Fruit fly (Drosophila melanogaster) whole organism, embryonic: Measurements from ENCODE around the gene Cyp4d20.

Experiments
- BEAF-32 ChIP-seq: fragments of 200-800 bp; sonication (Bioruptor generic); optimal IDR thresholded peaks from 3 replicates; lab custom pipeline; 2017; ENCODE audit warnings: missing biosample characterization, missing genetic modification characterization, mild to moderate bottlenecking, moderate library complexity, missing genetic modification reagents
- CG10267 ChIP-seq: fragments of 200-800 bp; sonication (Bioruptor generic); optimal IDR thresholded peaks from 2 replicates; lab custom pipeline; 2018; ENCODE audit warnings: missing biosample characterization, mild to moderate bottlenecking, missing genetic modification characterization, moderate library complexity
- CG11695 ChIP-seq: fragments of 200-800 bp; sonication (Bioruptor generic); IDR thresholded peaks from 3 replicates; pipeline ENCODE4 v1.3.6; 2022; ENCODE audit warnings: missing biosample characterization, missing genetic modification characterization
- CG11723 ChIP-seq: fragments of 200-800 bp; sonication (Bioruptor generic); optimal IDR thresholded peaks from 2 replicates; lab custom pipeline; 2017; ENCODE audit warnings: missing biosample characterization, mild to moderate bottlenecking, missing genetic modification characterization
- CG12769 ChIP-seq: fragments of 200-800 bp; sonication (Bioruptor generic); optimal IDR thresholded peaks from 2 replicates; lab custom pipeline; 2019; ENCODE audit warnings: missing biosample characterization, mild to moderate bottlenecking, missing genetic modification characterization, moderate library complexity
- CG13296 ChIP-seq: fragments of 200-800 bp; sonication (Bioruptor generic); optimal IDR thresholded peaks from 3 replicates; lab custom pipeline; 2018; ENCODE audit warnings: missing biosample characterization, mild to moderate bottlenecking, missing genetic modification characterization
- CG14050 ChIP-seq: fragments of 200-800 bp; sonication (Bioruptor generic); IDR thresholded peaks from 3 replicates; pipeline ENCODE4 v1.3.6; 2022; ENCODE audit warnings: missing biosample characterization, missing genetic modification characterization
- CG15269 ChIP-seq: fragments of 200-800 bp; sonication (Bioruptor generic); optimal IDR thresholded peaks from 2 replicates; lab custom pipeline; 2018; ENCODE audit warnings: missing biosample characterization, mild to moderate bottlenecking, missing genetic modification characterization, moderate library complexity
- CG15514 ChIP-seq: fragments of 200-800 bp; sonication (Bioruptor generic); optimal IDR thresholded peaks from 3 replicates; lab custom pipeline; 2017; ENCODE audit warnings: missing biosample characterization, missing genetic modification characterization, mild to moderate bottlenecking, moderate library complexity, missing genetic modification reagents
- CG1603 ChIP-seq: fragments of 200-800 bp; sonication (Bioruptor generic); optimal IDR thresholded peaks from 2 replicates; lab custom pipeline; 2019; ENCODE audit warnings: missing biosample characterization, mild to moderate bottlenecking, missing genetic modification characterization, moderate library complexity
- CG17361 ChIP-seq: fragments of 200-800 bp; sonication (Bioruptor generic); IDR thresholded peaks from 3 replicates; pipeline ENCODE4 v1.3.6; 2022; ENCODE audit warnings: missing biosample characterization, missing genetic modification characterization
- CG18599 ChIP-seq: fragments of 200-800 bp; sonication (Bioruptor generic); optimal IDR thresholded peaks from 3 replicates; lab custom pipeline; 2017; ENCODE audit warnings: missing biosample characterization, missing genetic modification characterization, mild to moderate bottlenecking, moderate library complexity, missing genetic modification reagents
- CG2678 ChIP-seq: fragments of 200-800 bp; sonication (Bioruptor generic); optimal IDR thresholded peaks from 3 replicates; lab custom pipeline; 2019; ENCODE audit warnings: missing biosample characterization, mild to moderate bottlenecking, missing genetic modification characterization, moderate library complexity
- CG2889 ChIP-seq: fragments of 200-800 bp; sonication (Bioruptor generic); IDR thresholded peaks from 3 replicates; pipeline ENCODE4 v1.3.6; 2022; ENCODE audit warnings: missing biosample characterization, missing genetic modification characterization
- CG3281 ChIP-seq: fragments of 200-800 bp; sonication (Bioruptor generic); optimal IDR thresholded peaks from 3 replicates; lab custom pipeline; 2017; ENCODE audit warnings: missing biosample characterization, mild to moderate bottlenecking, missing genetic modification characterization
- CG33557 ChIP-seq: fragments of 200-800 bp; sonication (Bioruptor generic); optimal IDR thresholded peaks from 2 replicates; lab custom pipeline; 2019; ENCODE audit warnings: missing biosample characterization, mild to moderate bottlenecking, missing genetic modification characterization, moderate library complexity
- CG42726 ChIP-seq: fragments of 200-800 bp; sonication (Bioruptor generic); IDR thresholded peaks from 2 replicates; pipeline ENCODE4 v1.3.6; 2022; ENCODE audit warnings: missing biosample characterization, missing genetic modification characterization; ENCODE audit not compliant: partially characterized antibody
- CG7372 ChIP-seq: fragments of 200-800 bp; sonication (Bioruptor generic); IDR thresholded peaks from 2 replicates; pipeline ENCODE4 v1.3.6; 2022; ENCODE audit warnings: missing biosample characterization, missing genetic modification characterization
- CG7556 ChIP-seq: fragments of 200-800 bp; sonication (Bioruptor generic); optimal IDR thresholded peaks from 2 replicates; lab custom pipeline; 2017; ENCODE audit warnings: missing biosample characterization, mild to moderate bottlenecking, missing genetic modification characterization
- CG7839 ChIP-seq: fragments of 200-800 bp; sonication (Bioruptor generic); optimal IDR thresholded peaks from 3 replicates; lab custom pipeline; 2018; ENCODE audit warnings: missing biosample characterization, mild to moderate bottlenecking, missing genetic modification characterization, moderate library complexity
- CG7963 ChIP-seq: fragments of 200-800 bp; sonication (Bioruptor generic); IDR thresholded peaks from 3 replicates; pipeline ENCODE4 v1.3.6; 2022; ENCODE audit warnings: missing biosample characterization, missing genetic modification characterization; ENCODE audit not compliant: partially characterized antibody
- CG9727 ChIP-seq: fragments of 200-800 bp; sonication (Bioruptor generic); optimal IDR thresholded peaks from 3 replicates; lab custom pipeline; 2017; ENCODE audit warnings: missing biosample characterization, mild to moderate bottlenecking, missing genetic modification characterization
- Deaf1 ChIP-seq: fragments of 200-800 bp; optimal IDR thresholded peaks from 3 replicates; lab custom pipeline; 2019; ENCODE audit warnings: missing biosample characterization, mild to moderate bottlenecking, missing genetic modification characterization, moderate library complexity
- Dip3 ChIP-seq: fragments of 200-800 bp; sonication (Bioruptor generic); optimal IDR thresholded peaks from 3 replicates; lab custom pipeline; 2016; ENCODE audit warnings: missing biosample characterization, missing genetic modification characterization
- Fer1 ChIP-seq: fragments of 200-800 bp; sonication (Bioruptor generic); optimal IDR thresholded peaks from 2 replicates; lab custom pipeline; 2017; ENCODE audit warnings: missing biosample characterization, mild to moderate bottlenecking, missing genetic modification characterization
- Gug ChIP-seq: fragments of 200-800 bp; sonication (Bioruptor generic); IDR thresholded peaks from 4 replicates; pipeline ENCODE4 v1.3.6; 2022; ENCODE audit warnings: missing biosample characterization, missing genetic modification characterization
- HLH4C ChIP-seq: fragments of 200-800 bp; sonication (Bioruptor generic); IDR thresholded peaks from 3 replicates; pipeline ENCODE4 v1.3.6; 2022; ENCODE audit warnings: missing biosample characterization, missing genetic modification characterization; ENCODE audit not compliant: partially characterized antibody
- HLH54F ChIP-seq: fragments of 200-800 bp; sonication (Bioruptor generic); optimal IDR thresholded peaks from 3 replicates; lab custom pipeline; 2016; ENCODE audit warnings: missing biosample characterization, missing genetic modification characterization
- Max ChIP-seq: fragments of 200-800 bp; sonication (Bioruptor generic); optimal IDR thresholded peaks from 2 replicates; lab custom pipeline; 2016; ENCODE audit warnings: missing biosample characterization, mild to moderate bottlenecking, missing genetic modification characterization
- NC2β ChIP-seq: fragments of 200-800 bp; sonication (Bioruptor generic); optimal IDR thresholded peaks from 2 replicates; lab custom pipeline; 2016; ENCODE audit warnings: missing biosample characterization, missing genetic modification characterization
- Side ChIP-seq: fragments of 200-800 bp; sonication (Bioruptor generic); optimal IDR thresholded peaks from 2 replicates; lab custom pipeline; 2016; ENCODE audit warnings: missing biosample characterization, missing genetic modification characterization
- YL-1 ChIP-seq: fragments of 200-800 bp; sonication (Bioruptor generic); optimal IDR thresholded peaks from 3 replicates; lab custom pipeline; 2017; ENCODE audit warnings: missing biosample characterization, mild to moderate bottlenecking, missing genetic modification characterization
- bsh ChIP-seq, 2 experiments: fragments of 200-800 bp; sonication (Bioruptor generic); optimal IDR thresholded peaks; 2 replicates each; lab custom pipeline; 2017 to 2018; ENCODE audit warnings: mild to moderate bottlenecking in 2 of 2, missing biosample characterization in 2 of 2, missing genetic modification characterization in 2 of 2, moderate library complexity in 1 of 2
- chif ChIP-seq, 2 experiments: fragments of 200-800 bp; sonication (Bioruptor generic); optimal IDR thresholded peaks; 3 replicates each; lab custom pipeline; 2016; ENCODE audit warnings: missing biosample characterization in 2 of 2, missing genetic modification characterization in 2 of 2
- dimm ChIP-seq: fragments of 200-800 bp; sonication (Bioruptor generic); IDR thresholded peaks from 2 replicates; pipeline ENCODE4 v1.3.6; 2022; ENCODE audit warnings: missing biosample characterization, missing genetic modification characterization
- dpn ChIP-seq, 2 experiments: fragments of 200-800 bp; sonication (Bioruptor generic); optimal IDR thresholded peaks; 3 replicates each; lab custom pipeline; 2016; ENCODE audit warnings: missing biosample characterization in 2 of 2, missing genetic modification characterization in 2 of 2
- ems ChIP-seq: fragments of 200-800 bp; sonication (Bioruptor generic); optimal IDR thresholded peaks from 3 replicates; lab custom pipeline; 2016; ENCODE audit warnings: missing biosample characterization, missing genetic modification characterization
- fu2 ChIP-seq: fragments of 200-800 bp; sonication (Bioruptor generic); optimal IDR thresholded peaks from 2 replicates; lab custom pipeline; 2016; ENCODE audit warnings: missing biosample characterization, missing genetic modification characterization
- hth ChIP-seq: fragments of >200 bp; optimal IDR thresholded peaks from 2 replicates; lab custom pipeline; 2017; ENCODE audit warnings: inconsistent platforms
- lbe ChIP-seq: fragments of 200-800 bp; sonication (Bioruptor generic); optimal IDR thresholded peaks from 2 replicates; lab custom pipeline; 2016; ENCODE audit warnings: missing biosample characterization, mild to moderate bottlenecking, missing genetic modification characterization
- lilli ChIP-seq: fragments of 200-800 bp; sonication (Bioruptor generic); optimal IDR thresholded peaks from 3 replicates; lab custom pipeline; 2016; ENCODE audit warnings: missing biosample characterization, missing genetic modification characterization
- nau ChIP-seq: fragments of 200-800 bp; sonication (Bioruptor generic); optimal IDR thresholded peaks from 3 replicates; lab custom pipeline; 2017; ENCODE audit warnings: missing biosample characterization, mild to moderate bottlenecking, missing genetic modification characterization, missing genetic modification reagents
- pzg ChIP-seq: fragments of 200-800 bp; sonication (Bioruptor generic); optimal IDR thresholded peaks from 3 replicates; lab custom pipeline; 2018; ENCODE audit warnings: missing biosample characterization, mild to moderate bottlenecking, missing genetic modification characterization, moderate library complexity
- repo ChIP-seq: fragments of 200-800 bp; sonication (Bioruptor generic); optimal IDR thresholded peaks from 2 replicates; lab custom pipeline; 2016; ENCODE audit warnings: missing biosample characterization, missing genetic modification characterization
- row ChIP-seq: fragments of 200-800 bp; sonication (Bioruptor generic); IDR thresholded peaks from 3 replicates; pipeline ENCODE4 v1.3.6; 2022; ENCODE audit warnings: missing biosample characterization, missing genetic modification characterization
- run ChIP-seq: fragments of 200-800 bp; sonication (Bioruptor generic); optimal IDR thresholded peaks from 3 replicates; lab custom pipeline; 2018; ENCODE audit warnings: missing biosample characterization, mild to moderate bottlenecking, missing genetic modification characterization
- scrt ChIP-seq: fragments of 200-800 bp; sonication (Bioruptor generic); optimal IDR thresholded peaks from 2 replicates; lab custom pipeline; 2018; ENCODE audit warnings: missing biosample characterization, mild to moderate bottlenecking, missing genetic modification characterization, moderate library complexity
- tgo ChIP-seq: fragments of 200-800 bp; sonication (Bioruptor generic); IDR thresholded peaks from 3 replicates; pipeline ENCODE4 v1.3.6; 2022; ENCODE audit warnings: missing biosample characterization, missing genetic modification characterization
- tup ChIP-seq: fragments of 200-800 bp; sonication (Bioruptor generic); optimal IDR thresholded peaks from 2 replicates; lab custom pipeline; 2016; ENCODE audit warnings: missing biosample characterization, mild to moderate bottlenecking, missing genetic modification characterization, moderate library complexity
- zf30C ChIP-seq: fragments of 200-800 bp; sonication (Bioruptor generic); optimal IDR thresholded peaks from 3 replicates; lab custom pipeline; 2018; ENCODE audit warnings: missing biosample characterization, mild to moderate bottlenecking, missing genetic modification characterization

Gene Cyp4d20

dm6 chr3L:2479250-2479649 is 1.0 kb upstream of the Cyp4d20 start (continued):
- TF ChIP-seq CG3281 (peak; percentile 44), CG7372 (GFP tag; lab: Robert Waterston, UW) (no peak), ems (GFP tag; lab: Kevin White, UChicago) (no peak), Fer1 (GFP tag; lab: Kevin White, UChicago) (peak; percentile 60), CG14050 (no peak), BEAF-32 (GFP tag; lab: Kevin White, UChicago) (no peak), CG2889 (GFP tag; lab: Robert Waterston, UW) (no peak), fu2 (GFP tag; lab: Kevin White, UChicago) (no peak), Side (GFP tag; lab: Kevin White, UChicago) (no peak), HLH54F (no peak), CG42726 (GFP tag; lab: Robert Waterston, UW) (no peak), Gug (GFP tag; lab: Robert Waterston, UW) (no peak), tgo (GFP tag; lab: Robert Waterston, UW) (0 out of 3 replicates have a peak, but pooled peaks have one; percentile 22), hth (lab: Kevin White, UChicago) (no peak), run (no peak), bsh (GFP tag; optimal IDR thresholded peaks at IDR 0.05; lab: Kevin White, UChicago) (peak; percentile 39 to 66), CG9727 (GFP tag; lab: Kevin White, UChicago) (peak; percentile 62), CG7839 (peak; percentile 77), scrt (GFP tag; lab: Kevin White, UChicago) (peak; percentile 12), row (GFP tag; lab: Robert Waterston, UW) (peak; percentile 64; the same call in 2 of the 3 replicates), CG1603 (tag; lab: Kevin White, UChicago) (peak; percentile 33), CG7963 (GFP tag; lab: Robert Waterston, UW) (no peak), repo (GFP tag; lab: Kevin White, UChicago) (no peak), CG33557 (GFP tag; lab: Kevin White, UChicago) (peak; percentile 20), CG15269 (tag; lab: Kevin White, UChicago) (peak; percentile 24), Dip3 (GFP tag; lab: Kevin White, UChicago) (no peak), CG10267 (tag; lab: Kevin White, UChicago) (peak; percentile 69), CG11695 (GFP tag; lab: Robert Waterston, UW) (0 out of 3 replicates have a peak, but pooled peaks have one; percentile 43), CG7556 (GFP tag; lab: Kevin White, UChicago) (peak; percentile 59), CG12769 (peak; percentile 18), nau (GFP tag; lab: Kevin White, UChicago) (peak; percentile 35), Max (GFP tag; lab: Kevin White, UChicago) (peak; percentile 48), dimm (GFP tag; lab: Robert Waterston, UW) (no peak), NC2β (GFP tag; lab: Kevin White, UChicago) (peak; percentile 33), CG17361 (GFP tag; lab: Robert Waterston, UW) (peak; percentile 64; the same call in 2 of the 3 replicates), zf30C (GFP tag; lab: Kevin White, UChicago) (peak; percentile 53), CG11723 (GFP tag; lab: Kevin White, UChicago) (peak; percentile 19), lbe (GFP tag; lab: Kevin White, UChicago) (peak; percentile 61), dpn (GFP tag; optimal IDR thresholded peaks at IDR 0.05; lab: Kevin White, UChicago) (no peak), CG13296 (peak; percentile 16), Deaf1 (tag; lab: Kevin White, UChicago) (peak; percentile 56), CG18599 (GFP tag; lab: Kevin White, UChicago) (peak; percentile 55), chif (GFP tag; optimal IDR thresholded peaks at IDR 0.05; lab: Kevin White, UChicago) (peak; percentile 48 to 63), YL-1 (GFP tag; lab: Kevin White, UChicago) (no peak), lilli (peak; percentile 45), pzg (no peak), CG2678 (tag; lab: Kevin White, UChicago) (peak; percentile 67), HLH4C (GFP tag; lab: Robert Waterston, UW) (no peak), tup (GFP tag; lab: Kevin White, UChicago) (no peak), CG15514 (GFP tag; lab: Kevin White, UChicago) (peak; percentile 19)
